Worm (Caenorhabditis elegans) whole organism, L3 larva: Measurements from ENCODE around the gene clec-39.

ENCODE experiments used
- ama-1 ChIP-seq: fragments of 150-350 bp; optimal IDR thresholded peaks from 2 replicates; lab custom pipeline; 2018
- ceh-9 ChIP-seq: sonication (generic microtip); optimal IDR thresholded peaks from 2 replicates; lab custom pipeline; 2018; ENCODE audit warnings: missing biosample characterization, missing genetic modification characterization
- nhr-237 ChIP-seq: fragments of 150-350 bp; optimal IDR thresholded peaks from 2 replicates; lab custom pipeline; 2014; ENCODE audit warnings: missing biosample characterization, missing genetic modification characterization
- tbx-2 ChIP-seq: sonication (generic microtip); optimal IDR thresholded peaks from 2 replicates; lab custom pipeline; 2016; ENCODE audit warnings: mild to moderate bottlenecking, missing genetic modification characterization, missing compliant biosample characterization

- TF ChIP-seq tbx-2 (tag; lab: Kevin White, UChicago) (no peak), ceh-9 (no peak), ama-1 (lab: Kevin White, UChicago) (no peak), nhr-237 (tag; lab: Kevin White, UChicago) (no peak)
Measured at ce11 chrV:16786012-16786411, 46.9 kb downstream of the clec-39 start.
